Worm (Caenorhabditis elegans): ENCODE measurements around the gene hst-3.1.
A peak's percentile ranks its signal among the peaks of the same experiment; 100 is the strongest.

Gene hst-3.1

ce11 chrII:6118163-6118562, 50.9 kb downstream of the hst-3.1 start, which contains the start of gene C29H12.6:
TSS of gene C29H12.6 (minus strand) at chrII:6118263.
- TF ChIP-seq unc-98 (GFP tag; IDR thresholded peaks at IDR 0.05): no peak
- peak; percentile 13 for TF ChIP-seq dsc-1 (tag; optimal IDR thresholded peaks at IDR 0.05)

ce11 chrII:6116701-6117100, 52.4 kb downstream of the hst-3.1 start:
- no peak for TF ChIP-seq egl-27 (tag; optimal IDR thresholded peaks at IDR 0.05)
- TF ChIP-seq blmp-1 (tag; optimal IDR thresholded peaks at IDR 0.05): peak; percentile 25
- TF ChIP-seq mef-2 (tag; optimal IDR thresholded peaks at IDR 0.05): no peak

Data from whole organism, L1 larva.